Fruit fly (Drosophila melanogaster) whole organism, embryonic: ENCODE results near the gene CG31792.

ENCODE experiments used
- BEAF-32 ChIP-seq: fragments of 200-800 bp; sonication (Bioruptor generic); optimal IDR thresholded peaks from 3 replicates; lab custom pipeline; 2017; ENCODE audit warnings: missing biosample characterization, missing genetic modification characterization, mild to moderate bottlenecking, moderate library complexity, missing genetic modification reagents
- Bdp1 ChIP-seq: fragments of 200-800 bp; sonication (Bioruptor generic); optimal IDR thresholded peaks from 3 replicates; lab custom pipeline; 2016; ENCODE audit warnings: missing biosample characterization, missing genetic modification characterization
- CG11723 ChIP-seq: fragments of 200-800 bp; sonication (Bioruptor generic); optimal IDR thresholded peaks from 2 replicates; lab custom pipeline; 2017; ENCODE audit warnings: missing biosample characterization, mild to moderate bottlenecking, missing genetic modification characterization
- CG12659 ChIP-seq: fragments of 200-800 bp; sonication (Bioruptor generic); optimal IDR thresholded peaks from 3 replicates; lab custom pipeline; 2017; ENCODE audit warnings: mild to moderate bottlenecking, missing biosample characterization, missing genetic modification reagents, missing genetic modification characterization
- CG13287 ChIP-seq: fragments of 200-800 bp; sonication (Bioruptor generic); IDR thresholded peaks from 2 replicates; pipeline ENCODE4 v1.3.6; 2022; ENCODE audit warnings: missing biosample characterization, missing genetic modification characterization; ENCODE audit not compliant: partially characterized antibody
- CG15514 ChIP-seq: fragments of 200-800 bp; sonication (Bioruptor generic); optimal IDR thresholded peaks from 3 replicates; lab custom pipeline; 2017; ENCODE audit warnings: missing biosample characterization, missing genetic modification characterization, mild to moderate bottlenecking, moderate library complexity, missing genetic modification reagents
- CG16813 ChIP-seq: fragments of 200-800 bp; sonication (Bioruptor generic); IDR thresholded peaks from 3 replicates; pipeline ENCODE4 v1.3.6; 2022; ENCODE audit warnings: missing biosample characterization, missing genetic modification characterization; ENCODE audit not compliant: partially characterized antibody
- CG18599 ChIP-seq: fragments of 200-800 bp; sonication (Bioruptor generic); optimal IDR thresholded peaks from 3 replicates; lab custom pipeline; 2017; ENCODE audit warnings: missing biosample characterization, missing genetic modification characterization, mild to moderate bottlenecking, moderate library complexity, missing genetic modification reagents
- CG3847 ChIP-seq: fragments of 200-800 bp; sonication (Bioruptor generic); IDR thresholded peaks from 2 replicates; pipeline ENCODE4 v1.3.6; 2022; ENCODE audit warnings: missing biosample characterization, missing genetic modification characterization
- CG6791 ChIP-seq: fragments of 200-800 bp; sonication (Bioruptor generic); IDR thresholded peaks from 3 replicates; pipeline ENCODE4 v1.3.6; 2022; ENCODE audit warnings: missing biosample characterization, missing genetic modification characterization; ENCODE audit not compliant: partially characterized antibody
- CG7745 ChIP-seq: fragments of 200-800 bp; sonication (Bioruptor generic); optimal IDR thresholded peaks from 2 replicates; lab custom pipeline; 2018; ENCODE audit warnings: missing biosample characterization, mild to moderate bottlenecking, missing genetic modification characterization, moderate library complexity
- CG7963 ChIP-seq: fragments of 200-800 bp; sonication (Bioruptor generic); IDR thresholded peaks from 3 replicates; pipeline ENCODE4 v1.3.6; 2022; ENCODE audit warnings: missing biosample characterization, missing genetic modification characterization; ENCODE audit not compliant: partially characterized antibody
- CG9437 ChIP-seq: fragments of 200-800 bp; sonication (Bioruptor generic); optimal IDR thresholded peaks from 2 replicates; lab custom pipeline; 2018; ENCODE audit warnings: missing biosample characterization, mild to moderate bottlenecking, missing genetic modification characterization
- Dll ChIP-seq: fragments of 200-800 bp; sonication (Bioruptor generic); IDR thresholded peaks from 4 replicates; pipeline ENCODE4 v1.3.6; 2022; ENCODE audit warnings: missing biosample characterization, missing genetic modification characterization; ENCODE audit not compliant: partially characterized antibody
- Dp ChIP-seq: fragments of 200-800 bp; sonication (Bioruptor generic); optimal IDR thresholded peaks from 2 replicates; lab custom pipeline; 2018; ENCODE audit warnings: missing biosample characterization, mild to moderate bottlenecking, missing genetic modification characterization, moderate library complexity
- Dref ChIP-seq: fragments of 200-800 bp; sonication (Bioruptor generic); IDR thresholded peaks from 2 replicates; pipeline ENCODE4 v1.3.6; 2022; ENCODE audit warnings: missing biosample characterization, missing genetic modification characterization
- E2f2 ChIP-seq: fragments of 200-800 bp; sonication (Bioruptor generic); IDR thresholded peaks from 2 replicates; pipeline ENCODE4 v1.3.6; 2022; ENCODE audit warnings: missing biosample characterization, missing genetic modification characterization
- Eip74EF ChIP-seq, 2 experiments: fragments of 200-800 bp in 1 of 2; fragments of >200 bp in 1 of 2; sonication (Bioruptor generic) in 1 of 2; optimal IDR thresholded peaks; 2 replicates each; lab custom pipeline; 2017 to 2019; ENCODE audit warnings: missing biosample characterization in 2 of 2, missing genetic modification characterization in 2 of 2, mild to moderate bottlenecking in 1 of 2, moderate library complexity in 1 of 2
- HLH4C ChIP-seq: fragments of 200-800 bp; sonication (Bioruptor generic); IDR thresholded peaks from 3 replicates; pipeline ENCODE4 v1.3.6; 2022; ENCODE audit warnings: missing biosample characterization, missing genetic modification characterization; ENCODE audit not compliant: partially characterized antibody
- MBD-R2 ChIP-seq: fragments of 200-800 bp; sonication (Bioruptor generic); IDR thresholded peaks from 2 replicates; pipeline ENCODE4 v1.3.6; 2022; ENCODE audit warnings: missing biosample characterization, missing genetic modification characterization
- Oaz ChIP-seq: fragments of 200-800 bp; sonication (Bioruptor generic); IDR thresholded peaks from 2 replicates; pipeline ENCODE4 v1.3.6; 2022; ENCODE audit warnings: missing biosample characterization, missing genetic modification characterization
- Opbp ChIP-seq: fragments of 200-800 bp; sonication (Bioruptor generic); IDR thresholded peaks from 3 replicates; pipeline ENCODE4 v1.3.6; 2022; ENCODE audit warnings: missing biosample characterization, missing genetic modification characterization; ENCODE audit not compliant: partially characterized antibody
- Scr ChIP-seq: fragments of 200-800 bp; sonication (Bioruptor generic); IDR thresholded peaks from 2 replicates; pipeline ENCODE4 v1.3.6; 2022; ENCODE audit warnings: missing biosample characterization, missing genetic modification characterization; ENCODE audit not compliant: partially characterized antibody
- Sry-δ ChIP-seq: fragments of 200-800 bp; sonication (Bioruptor generic); optimal IDR thresholded peaks from 2 replicates; lab custom pipeline; 2016; ENCODE audit warnings: missing biosample characterization, missing genetic modification characterization
- Ssrp ChIP-seq: fragments of 200-800 bp; sonication (Bioruptor generic); optimal IDR thresholded peaks from 2 replicates; lab custom pipeline; 2018; ENCODE audit warnings: missing biosample characterization, mild to moderate bottlenecking, missing genetic modification characterization, moderate library complexity
- amos ChIP-seq: fragments of 200-800 bp; sonication (Bioruptor generic); IDR thresholded peaks from 2 replicates; pipeline ENCODE4 v1.3.6; 2022; ENCODE audit warnings: missing biosample characterization, missing genetic modification characterization; ENCODE audit not compliant: partially characterized antibody
- chinmo ChIP-seq: fragments of 200-800 bp; sonication (Bioruptor generic); IDR thresholded peaks from 4 replicates; pipeline ENCODE4 v1.3.6; 2022; ENCODE audit warnings: missing biosample characterization, missing genetic modification characterization; ENCODE audit not compliant: partially characterized antibody
- crp ChIP-seq, 2 experiments: fragments of 200-800 bp; sonication (Bioruptor generic); optimal IDR thresholded peaks; 2 replicates in 1 of 2; 3 replicates in 1 of 2; lab custom pipeline; 2017; ENCODE audit warnings: missing biosample characterization in 2 of 2, missing genetic modification characterization in 2 of 2, mild to moderate bottlenecking in 1 of 2, moderate library complexity in 1 of 2
- fd96Cb ChIP-seq: fragments of 200-800 bp; sonication (Bioruptor generic); optimal IDR thresholded peaks from 2 replicates; lab custom pipeline; 2018; ENCODE audit warnings: missing biosample characterization, mild to moderate bottlenecking, missing genetic modification characterization, moderate library complexity
- gfzf ChIP-seq: fragments of 200-800 bp; sonication (Bioruptor generic); optimal IDR thresholded peaks from 2 replicates; lab custom pipeline; 2016; ENCODE audit warnings: missing biosample characterization, mild to moderate bottlenecking, missing genetic modification characterization, moderate library complexity
- hbn ChIP-seq: fragments of 200-800 bp; sonication (Bioruptor generic); IDR thresholded peaks from 2 replicates; pipeline ENCODE4 v1.3.6; 2022; ENCODE audit warnings: missing biosample characterization, missing genetic modification characterization; ENCODE audit not compliant: partially characterized antibody
- lov ChIP-seq, 2 experiments: fragments of 200-800 bp in 1 of 2; fragments of >200 bp in 1 of 2; sonication (Bioruptor generic) in 1 of 2; IDR thresholded peaks in 1 of 2; optimal IDR thresholded peaks in 1 of 2; 2 replicates in 1 of 2; 3 replicates in 1 of 2; pipeline versions ENCODE4 v1.3.6 to Lab custom; 2017 to 2022; ENCODE audit warnings: missing biosample characterization in 1 of 2, missing genetic modification characterization in 1 of 2
- luna ChIP-seq: fragments of 200-800 bp; sonication (Bioruptor generic); optimal IDR thresholded peaks from 2 replicates; lab custom pipeline; 2016; ENCODE audit warnings: missing biosample characterization, missing genetic modification characterization
- nerfin-2 ChIP-seq: fragments of 200-800 bp; sonication (Bioruptor generic); IDR thresholded peaks from 2 replicates; pipeline ENCODE4 v1.3.6; 2022; ENCODE audit warnings: missing biosample characterization, missing genetic modification characterization; ENCODE audit not compliant: partially characterized antibody
- pita ChIP-seq: fragments of 200-800 bp; sonication (Bioruptor generic); optimal IDR thresholded peaks from 2 replicates; lab custom pipeline; 2017; ENCODE audit warnings: missing biosample characterization, mild to moderate bottlenecking, missing genetic modification characterization
- pzg ChIP-seq: fragments of 200-800 bp; sonication (Bioruptor generic); optimal IDR thresholded peaks from 3 replicates; lab custom pipeline; 2018; ENCODE audit warnings: missing biosample characterization, mild to moderate bottlenecking, missing genetic modification characterization, moderate library complexity
- sna ChIP-seq: fragments of 200-800 bp; sonication (Bioruptor generic); IDR thresholded peaks from 2 replicates; pipeline ENCODE4 v1.3.6; 2022; ENCODE audit warnings: missing biosample characterization, missing genetic modification characterization; ENCODE audit not compliant: partially characterized antibody
- sug ChIP-seq: fragments of 200-800 bp; optimal IDR thresholded peaks from 2 replicates; lab custom pipeline; 2019; ENCODE audit warnings: missing biosample characterization, mild to moderate bottlenecking, missing genetic modification characterization, moderate library complexity
- tll ChIP-seq, 2 experiments: fragments of 200-800 bp in 1 of 2; fragments of >200 bp in 1 of 2; sonication (Bioruptor generic) in 1 of 2; optimal IDR thresholded peaks; 2 replicates each; lab custom pipeline; 2017 to 2019; ENCODE audit warnings: missing biosample characterization in 2 of 2, missing genetic modification characterization in 2 of 2, mild to moderate bottlenecking in 1 of 2, moderate library complexity in 1 of 2
- trh ChIP-seq: fragments of 200-800 bp; sonication (Bioruptor generic); optimal IDR thresholded peaks from 2 replicates; lab custom pipeline; 2016; ENCODE audit warnings: missing biosample characterization, missing genetic modification characterization
- unc-4 ChIP-seq: fragments of 200-800 bp; sonication (Bioruptor generic); IDR thresholded peaks from 2 replicates; pipeline ENCODE4 v1.3.6; 2022; ENCODE audit warnings: missing biosample characterization, missing genetic modification characterization; ENCODE audit not compliant: partially characterized antibody
- vnd ChIP-seq: fragments of 200-800 bp; sonication (Bioruptor generic); IDR thresholded peaks from 3 replicates; pipeline ENCODE4 v1.3.6; 2022; ENCODE audit warnings: missing biosample characterization, missing genetic modification characterization; ENCODE audit not compliant: partially characterized antibody

Gene CG31792

DNA sequence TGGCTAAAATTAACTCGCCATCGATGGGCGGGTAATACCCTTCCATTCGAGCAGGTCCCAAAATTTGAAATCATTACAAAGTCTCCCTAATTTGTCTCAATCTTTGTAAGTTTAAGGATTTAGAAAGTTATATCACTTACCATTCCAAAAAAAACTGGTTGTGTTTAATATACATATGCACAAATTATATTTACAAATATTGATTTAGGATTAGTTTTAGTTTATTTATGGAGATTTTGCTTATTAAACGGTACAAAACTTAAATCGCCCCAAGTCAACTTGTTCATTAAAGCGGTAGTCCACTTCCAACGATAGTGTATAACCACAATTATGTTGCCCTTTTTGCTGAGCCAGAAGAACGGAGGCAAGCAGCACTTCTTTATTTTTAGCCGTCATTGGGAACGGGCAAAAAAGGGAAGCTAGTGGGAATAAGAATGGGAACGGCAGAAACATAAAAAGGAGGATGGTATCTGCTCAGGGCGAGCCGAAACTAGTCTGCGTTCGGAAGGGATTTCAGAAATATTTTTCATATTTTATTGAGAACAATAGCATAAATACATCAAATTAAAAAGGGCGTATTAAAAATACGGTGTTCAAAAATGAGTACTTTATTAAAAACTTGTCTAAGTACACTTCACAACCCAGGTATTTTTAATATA lies 49.1 kb upstream of the CG31792 start (continued):
- TF ChIP-seq Ssrp (tag; lab: Kevin White, UChicago) (peak; percentile 81), CG18599 (GFP tag; lab: Kevin White, UChicago) (peak; percentile 50), fd96Cb (tag; lab: Kevin White, UChicago) (peak; percentile 78), trh (GFP tag; lab: Kevin White, UChicago) (no peak), Eip74EF (GFP tag; optimal IDR thresholded peaks at IDR 0.05; lab: Kevin White, UChicago) (peak in 1 of 2 experiments; percentile 57), tll (GFP tag; optimal IDR thresholded peaks at IDR 0.05; lab: Kevin White, UChicago) (no peak)
- TF ChIP-seq, all 482 proteins: peak for 208

DNA sequence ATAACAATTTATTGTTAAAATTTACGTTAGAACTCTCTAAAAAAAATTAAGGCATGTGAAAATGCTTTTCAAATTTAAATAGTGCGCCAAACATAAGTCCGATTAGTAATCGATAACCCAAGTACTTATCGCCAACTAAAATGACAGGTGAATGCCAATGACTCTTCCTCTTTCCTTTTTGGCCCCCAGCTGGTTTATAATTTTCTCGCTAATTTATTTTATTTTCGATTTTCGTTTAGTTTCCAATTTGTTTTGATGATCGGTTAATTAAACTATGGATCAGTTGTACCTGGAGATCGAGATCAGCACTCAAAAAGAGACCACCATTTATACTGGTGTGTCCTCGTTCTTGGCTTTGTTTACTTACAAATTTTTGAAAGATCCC lies 48.5 kb upstream of the CG31792 start, which contains the start of gene CG10428:
TSS of gene CG10428 (plus strand) at position 161 of the 385 bp plus-strand sequence.
- TF ChIP-seq vnd (GFP tag; lab: Robert Waterston, UW), result peak; percentile 41; the same call in 1 of the 3 replicates
- TF ChIP-seq hbn (GFP tag; lab: Robert Waterston, UW), result peak; percentile 56; the same call in 1 of the 2 replicates
- peak; percentile 45; the same call in 1 of the 3 replicates for TF ChIP-seq Opbp (GFP tag; lab: Robert Waterston, UW)
- peak; percentile 93 for TF ChIP-seq Dref (GFP tag; lab: Robert Waterston, UW)
- TF ChIP-seq CG15514 (GFP tag; lab: Kevin White, UChicago), result peak; percentile 36
- TF ChIP-seq CG11723 (GFP tag; lab: Kevin White, UChicago), result no peak
- TF ChIP-seq CG3847 (GFP tag; lab: Robert Waterston, UW), result no peak
- TF ChIP-seq CG12659 (GFP tag; lab: Kevin White, UChicago), result peak; percentile 31
- TF ChIP-seq Dp, result peak; percentile 93
- TF ChIP-seq MBD-R2 (GFP tag; lab: Robert Waterston, UW), result peak; percentile 69
- no peak for TF ChIP-seq Oaz (GFP tag; lab: Robert Waterston, UW)
- peak; percentile 50 for TF ChIP-seq Scr (GFP tag; lab: Robert Waterston, UW)
- no peak for TF ChIP-seq Bdp1 (GFP tag; lab: Kevin White, UChicago)
- peak; percentile 38; the same call in 1 of the 2 replicates for TF ChIP-seq amos (GFP tag; lab: Robert Waterston, UW)
- peak; percentile 63 for TF ChIP-seq HLH4C (GFP tag; lab: Robert Waterston, UW)
- no peak for TF ChIP-seq CG9437 (GFP tag; lab: Kevin White, UChicago)
- TF ChIP-seq CG16813 (GFP tag; lab: Robert Waterston, UW), result peak; percentile 43; the same call in 2 of the 3 replicates
- TF ChIP-seq lov (optimal IDR thresholded peaks at IDR 0.05; lab: Kevin White, UChicago), result no peak
- TF ChIP-seq lov (GFP tag; IDR thresholded peaks at IDR 0.05; lab: Robert Waterston, UW), result no peak
- TF ChIP-seq chinmo, result 0 out of 4 replicates have a peak, but pooled peaks have one; percentile 11
- TF ChIP-seq sug (tag; lab: Kevin White, UChicago), result peak; percentile 99
- peak; percentile 60 for TF ChIP-seq unc-4
- TF ChIP-seq CG13287 (GFP tag; lab: Robert Waterston, UW), result peak; percentile 61; the same call in 1 of the 2 replicates
- TF ChIP-seq sna, result 0 out of 2 replicates have a peak, but pooled peaks have one; percentile 35
- peak; percentile 97 for TF ChIP-seq CG7745
- peak; percentile 34; the same call in 1 of the 3 replicates for TF ChIP-seq CG6791 (GFP tag; lab: Robert Waterston, UW)
- TF ChIP-seq CG7963 (GFP tag; lab: Robert Waterston, UW), result peak; percentile 27; the same call in 1 of the 3 replicates
- no peak for TF ChIP-seq luna (GFP tag; lab: Kevin White, UChicago)
- peak; percentile 96 for TF ChIP-seq E2f2
- peak; percentile 69 for TF ChIP-seq pzg (GFP tag; lab: Kevin White, UChicago)
- no peak for TF ChIP-seq pita (GFP tag; lab: Kevin White, UChicago)
- peak; percentile 16 for TF ChIP-seq gfzf (GFP tag; lab: Kevin White, UChicago)
- TF ChIP-seq Sry-δ (GFP tag; lab: Kevin White, UChicago), result peak; percentile 45
- peak in 1 of 2 experiments; percentile 84 for TF ChIP-seq crp (GFP tag; optimal IDR thresholded peaks at IDR 0.05; lab: Kevin White, UChicago)
- peak; percentile 46; the same call in 1 of the 2 replicates for TF ChIP-seq nerfin-2
- peak; percentile 59; the same call in 1 of the 4 replicates for TF ChIP-seq Dll (GFP tag; lab: Robert Waterston, UW)
- TF ChIP-seq BEAF-32 (GFP tag; lab: Kevin White, UChicago), result peak; percentile 55
